Fruit fly (Drosophila melanogaster) whole organism, embryonic: Measurements from ENCODE around the gene alphaTub84B.
A peak's percentile ranks its signal among the peaks of the same experiment; 100 is the strongest.

ENCODE experiments used
- Aef1 ChIP-seq: fragments of 200-800 bp; sonication (Bioruptor generic); IDR thresholded peaks from 3 replicates; pipeline ENCODE4 v1.3.6; 2022; ENCODE audit warnings: missing biosample characterization, missing genetic modification characterization
- CG10267 ChIP-seq: fragments of 200-800 bp; sonication (Bioruptor generic); optimal IDR thresholded peaks from 2 replicates; lab custom pipeline; 2018; ENCODE audit warnings: missing biosample characterization, mild to moderate bottlenecking, missing genetic modification characterization, moderate library complexity
- CG10565 ChIP-seq: fragments of 200-800 bp; sonication (Bioruptor generic); optimal IDR thresholded peaks from 3 replicates; lab custom pipeline; 2016; ENCODE audit warnings: missing biosample characterization, mild to moderate bottlenecking, missing genetic modification characterization
- CG12071 ChIP-seq: fragments of 200-800 bp; sonication (Bioruptor generic); optimal IDR thresholded peaks from 3 replicates; lab custom pipeline; 2018; ENCODE audit warnings: missing biosample characterization, mild to moderate bottlenecking, missing genetic modification characterization
- CG12236 ChIP-seq: fragments of 200-800 bp; sonication (Bioruptor generic); optimal IDR thresholded peaks from 2 replicates; lab custom pipeline; 2016; ENCODE audit warnings: missing biosample characterization, missing genetic modification characterization
- CG14441 ChIP-seq: fragments of 200-800 bp; sonication (Bioruptor generic); IDR thresholded peaks from 2 replicates; pipeline ENCODE4 v1.3.6; 2022; ENCODE audit warnings: missing biosample characterization, missing genetic modification characterization
- CG15601 ChIP-seq: fragments of 200-800 bp; sonication (Bioruptor generic); optimal IDR thresholded peaks from 3 replicates; lab custom pipeline; 2019; ENCODE audit warnings: missing biosample characterization, mild to moderate bottlenecking, missing genetic modification characterization, moderate library complexity
- CG30020 ChIP-seq: fragments of 200-800 bp; optimal IDR thresholded peaks from 2 replicates; lab custom pipeline; 2019; ENCODE audit warnings: missing biosample characterization, mild to moderate bottlenecking, missing genetic modification characterization, moderate library complexity
- CG30403 ChIP-seq: fragments of 200-800 bp; sonication (Bioruptor generic); optimal IDR thresholded peaks from 3 replicates; lab custom pipeline; 2016; ENCODE audit warnings: missing biosample characterization, missing genetic modification characterization
- CG5953 ChIP-seq: fragments of 200-800 bp; sonication (Bioruptor generic); IDR thresholded peaks from 2 replicates; pipeline ENCODE4 v1.3.6; 2022; ENCODE audit warnings: missing biosample characterization, missing genetic modification characterization
- CG6813 ChIP-seq: fragments of 200-800 bp; sonication (Bioruptor generic); optimal IDR thresholded peaks from 2 replicates; lab custom pipeline; 2017; ENCODE audit warnings: missing biosample characterization, missing genetic modification characterization, mild to moderate bottlenecking, moderate library complexity, missing genetic modification reagents
- CG6854 ChIP-seq: fragments of 200-800 bp; sonication (Bioruptor generic); optimal IDR thresholded peaks from 3 replicates; lab custom pipeline; 2017; ENCODE audit warnings: missing biosample characterization, mild to moderate bottlenecking, missing genetic modification characterization
- CG8290 ChIP-seq, 3 experiments: fragments of 200-800 bp; sonication (Bioruptor generic); optimal IDR thresholded peaks; 2 replicates each; lab custom pipeline; 2016 to 2019; ENCODE audit warnings: missing biosample characterization in 3 of 3, missing genetic modification characterization in 3 of 3, mild to moderate bottlenecking in 2 of 3, moderate library complexity in 1 of 3
- CG8924 ChIP-seq: fragments of 200-800 bp; optimal IDR thresholded peaks from 3 replicates; lab custom pipeline; 2019; ENCODE audit warnings: missing biosample characterization, mild to moderate bottlenecking, missing genetic modification characterization, moderate library complexity
- CrebB ChIP-seq: fragments of 200-800 bp; sonication (Bioruptor generic); optimal IDR thresholded peaks from 3 replicates; lab custom pipeline; 2018; ENCODE audit warnings: missing biosample characterization, mild to moderate bottlenecking, missing genetic modification characterization
- D19B ChIP-seq: fragments of 200-800 bp; sonication (Bioruptor generic); optimal IDR thresholded peaks from 2 replicates; lab custom pipeline; 2017; ENCODE audit warnings: missing biosample characterization, mild to moderate bottlenecking, missing genetic modification characterization
- Dad ChIP-seq: fragments of 200-800 bp; sonication (Bioruptor generic); optimal IDR thresholded peaks from 3 replicates; lab custom pipeline; 2016; ENCODE audit warnings: missing biosample characterization, missing genetic modification characterization
- Ets65A ChIP-seq: fragments of 200-800 bp; sonication (Bioruptor generic); peaks from one replicate; lab custom pipeline; 2016; ENCODE audit warnings: missing biosample characterization, missing genetic modification characterization
- Fer3 ChIP-seq: fragments of 200-800 bp; sonication (Bioruptor generic); optimal IDR thresholded peaks from 2 replicates; lab custom pipeline; 2018; ENCODE audit warnings: missing biosample characterization, mild to moderate bottlenecking, missing genetic modification characterization, moderate library complexity
- H15 ChIP-seq: fragments of 200-800 bp; sonication (Bioruptor generic); IDR thresholded peaks from 3 replicates; pipeline ENCODE4 v1.3.6; 2022; ENCODE audit warnings: missing biosample characterization, missing genetic modification characterization
- Ravus ChIP-seq: fragments of 200-800 bp; sonication (Bioruptor generic); IDR thresholded peaks from 2 replicates; pipeline ENCODE4 v1.3.6; 2022; ENCODE audit warnings: missing biosample characterization, missing genetic modification characterization
- Sin3A ChIP-seq: fragments of >200 bp; optimal IDR thresholded peaks from 2 replicates; lab custom pipeline; 2018
- YL-1 ChIP-seq: fragments of 200-800 bp; sonication (Bioruptor generic); optimal IDR thresholded peaks from 3 replicates; lab custom pipeline; 2017; ENCODE audit warnings: missing biosample characterization, mild to moderate bottlenecking, missing genetic modification characterization
- ac ChIP-seq: fragments of 200-800 bp; sonication (Bioruptor generic); optimal IDR thresholded peaks from 3 replicates; lab custom pipeline; 2017; ENCODE audit warnings: missing biosample characterization, mild to moderate bottlenecking, missing genetic modification characterization
- ato ChIP-seq: fragments of 200-800 bp; sonication (Bioruptor generic); IDR thresholded peaks from 2 replicates; pipeline ENCODE4 v1.3.6; 2022; ENCODE audit warnings: missing biosample characterization, missing genetic modification characterization; ENCODE audit not compliant: partially characterized antibody
- az2 ChIP-seq: fragments of 200-800 bp; sonication (Bioruptor generic); optimal IDR thresholded peaks from 3 replicates; lab custom pipeline; 2016; ENCODE audit warnings: missing biosample characterization, missing genetic modification characterization
- ci ChIP-seq: fragments of 200-800 bp; sonication (Bioruptor generic); IDR thresholded peaks from 3 replicates; pipeline ENCODE4 v1.3.6; 2022; ENCODE audit warnings: missing biosample characterization, missing genetic modification characterization
- corto ChIP-seq: fragments of 200-800 bp; sonication (Bioruptor generic); optimal IDR thresholded peaks from 2 replicates; lab custom pipeline; 2016; ENCODE audit warnings: missing biosample characterization, mild to moderate bottlenecking, missing genetic modification characterization, moderate library complexity
- crc ChIP-seq: fragments of 200-800 bp; sonication (Bioruptor generic); optimal IDR thresholded peaks from 2 replicates; lab custom pipeline; 2016; ENCODE audit warnings: missing biosample characterization, missing genetic modification characterization
- en ChIP-seq: fragments of 200-800 bp; sonication (Bioruptor generic); optimal IDR thresholded peaks from 2 replicates; lab custom pipeline; 2016; ENCODE audit warnings: missing biosample characterization, missing genetic modification characterization
- fu2 ChIP-seq: fragments of 200-800 bp; sonication (Bioruptor generic); optimal IDR thresholded peaks from 2 replicates; lab custom pipeline; 2016; ENCODE audit warnings: missing biosample characterization, missing genetic modification characterization
- gce ChIP-seq: fragments of 200-800 bp; sonication (Bioruptor generic); IDR thresholded peaks from 3 replicates; pipeline ENCODE4 v1.3.6; 2022; ENCODE audit warnings: missing biosample characterization, missing genetic modification characterization
- gcm2 ChIP-seq: fragments of 200-800 bp; sonication (Bioruptor generic); optimal IDR thresholded peaks from 2 replicates; lab custom pipeline; 2016; ENCODE audit warnings: missing biosample characterization, missing genetic modification characterization
- grau ChIP-seq: fragments of 200-800 bp; optimal IDR thresholded peaks from 3 replicates; lab custom pipeline; 2019; ENCODE audit warnings: missing biosample characterization, mild to moderate bottlenecking, missing genetic modification characterization, moderate library complexity
- gsb-n ChIP-seq: fragments of 200-800 bp; sonication (Bioruptor generic); optimal IDR thresholded peaks from 3 replicates; lab custom pipeline; 2018; ENCODE audit warnings: missing biosample characterization, mild to moderate bottlenecking, missing genetic modification characterization
- jumu ChIP-seq: fragments of 200-800 bp; sonication (Bioruptor generic); optimal IDR thresholded peaks from 3 replicates; lab custom pipeline; 2016; ENCODE audit warnings: missing biosample characterization, missing genetic modification characterization
- lola ChIP-seq, 3 experiments: fragments of >200 bp in 2 of 3; fragments of 200-800 bp in 1 of 3; sonication (Bioruptor generic) in 1 of 3; optimal IDR thresholded peaks; 2 replicates each; lab custom pipeline; 2017 to 2019; ENCODE audit warnings: missing biosample characterization in 3 of 3, missing genetic modification characterization in 3 of 3, mild to moderate bottlenecking in 1 of 3, moderate library complexity in 1 of 3
- luna ChIP-seq: fragments of 200-800 bp; sonication (Bioruptor generic); optimal IDR thresholded peaks from 2 replicates; lab custom pipeline; 2016; ENCODE audit warnings: missing biosample characterization, missing genetic modification characterization
- nerfin-2 ChIP-seq: fragments of 200-800 bp; sonication (Bioruptor generic); IDR thresholded peaks from 2 replicates; pipeline ENCODE4 v1.3.6; 2022; ENCODE audit warnings: missing biosample characterization, missing genetic modification characterization; ENCODE audit not compliant: partially characterized antibody
- onecut ChIP-seq: fragments of 200-800 bp; sonication (Bioruptor generic); IDR thresholded peaks from 2 replicates; pipeline ENCODE4 v1.3.6; 2022; ENCODE audit warnings: missing biosample characterization, missing genetic modification characterization
- pzg ChIP-seq: fragments of 200-800 bp; sonication (Bioruptor generic); optimal IDR thresholded peaks from 3 replicates; lab custom pipeline; 2018; ENCODE audit warnings: missing biosample characterization, mild to moderate bottlenecking, missing genetic modification characterization, moderate library complexity
- sens-2 ChIP-seq: fragments of 200-800 bp; sonication (Bioruptor generic); IDR thresholded peaks from 2 replicates; pipeline ENCODE4 v1.3.6; 2022; ENCODE audit warnings: missing biosample characterization, missing genetic modification characterization
- shn ChIP-seq: fragments of 200-800 bp; sonication (Bioruptor generic); optimal IDR thresholded peaks from 3 replicates; lab custom pipeline; 2016; ENCODE audit warnings: missing biosample characterization, missing genetic modification characterization
- slou ChIP-seq: fragments of 200-800 bp; sonication (Bioruptor generic); optimal IDR thresholded peaks from 3 replicates; lab custom pipeline; 2016; ENCODE audit warnings: missing biosample characterization, missing genetic modification characterization
- slp2 ChIP-seq: fragments of 200-800 bp; sonication (Bioruptor generic); optimal IDR thresholded peaks from 2 replicates; lab custom pipeline; 2016; ENCODE audit warnings: missing biosample characterization, missing genetic modification characterization
- tap ChIP-seq: fragments of 200-800 bp; optimal IDR thresholded peaks from 3 replicates; lab custom pipeline; 2019; ENCODE audit warnings: missing biosample characterization, mild to moderate bottlenecking, missing genetic modification characterization, moderate library complexity
- toy ChIP-seq: fragments of 200-800 bp; sonication (Bioruptor generic); IDR thresholded peaks from 2 replicates; pipeline ENCODE4 v1.3.6; 2022; ENCODE audit warnings: missing biosample characterization, missing genetic modification characterization
- trem ChIP-seq: fragments of 200-800 bp; optimal IDR thresholded peaks from 3 replicates; lab custom pipeline; 2019; ENCODE audit warnings: missing biosample characterization, mild to moderate bottlenecking, missing genetic modification characterization, moderate library complexity
- vfl ChIP-seq: fragments of 200-800 bp; sonication (Bioruptor generic); optimal IDR thresholded peaks from 2 replicates; lab custom pipeline; 2016; ENCODE audit warnings: missing biosample characterization, missing genetic modification characterization
- z ChIP-seq: fragments of 200-800 bp; sonication (Bioruptor generic); IDR thresholded peaks from 3 replicates; pipeline ENCODE4 v1.3.6; 2022; ENCODE audit warnings: missing biosample characterization, missing genetic modification characterization
- zen2 ChIP-seq: fragments of 200-800 bp; sonication (Bioruptor generic); IDR thresholded peaks from 3 replicates; pipeline ENCODE4 v1.3.6; 2022; ENCODE audit warnings: missing biosample characterization, missing genetic modification characterization; ENCODE audit not compliant: partially characterized antibody

Gene alphaTub84B

dm6 chr3R:7127966-7128365, 41.6 kb downstream of the alphaTub84B start, which contains the start of gene CG10068 (continued):
- TF ChIP-seq CG12236 (GFP tag; lab: Kevin White, UChicago) (peak; percentile 75), CG5953 (GFP tag; lab: Robert Waterston, UW) (peak; percentile 89), gcm2 (peak; percentile 77), ci (peak; percentile 96), gce (GFP tag; lab: Robert Waterston, UW) (peak; percentile 91; the same call in 2 of the 3 replicates), CG30020 (peak; percentile 78), vfl (GFP tag; lab: Kevin White, UChicago) (peak; percentile 72), pzg (peak; percentile 64), CG8924 (tag; lab: Kevin White, UChicago) (peak; percentile 96), Sin3A (lab: Kevin White, UChicago) (no peak), CG15601 (peak; percentile 88), trem (tag; lab: Kevin White, UChicago) (peak; percentile 93), crc (GFP tag; lab: Kevin White, UChicago) (peak; percentile 76), slp2 (GFP tag; lab: Kevin White, UChicago) (peak; percentile 86), z (GFP tag; lab: Robert Waterston, UW) (peak; percentile 66; the same call in 2 of the 3 replicates), lola (GFP tag; optimal IDR thresholded peaks at IDR 0.05; lab: Kevin White, UChicago) (peak in 1 of 3 experiments; percentile 91), CG10267 (tag; lab: Kevin White, UChicago) (peak; percentile 99), YL-1 (GFP tag; lab: Kevin White, UChicago) (peak; percentile 49), en (GFP tag; lab: Kevin White, UChicago) (peak; percentile 79), zen2 (GFP tag; lab: Robert Waterston, UW) (0 out of 3 replicates have a peak, but pooled peaks have one; percentile 6), Aef1 (GFP tag; lab: Robert Waterston, UW) (peak; percentile 87), CG10565 (GFP tag; lab: Kevin White, UChicago) (peak; percentile 69), H15 (peak; percentile 90), ato (GFP tag; lab: Robert Waterston, UW) (no peak), grau (peak; percentile 84), D19B (peak; percentile 58), luna (peak; percentile 52), shn (peak; percentile 81), CG12071 (GFP tag; lab: Kevin White, UChicago) (peak; percentile 60), az2 (peak; percentile 89), CG6813 (GFP tag; lab: Kevin White, UChicago) (peak; percentile 74), CG8290 (GFP tag; optimal IDR thresholded peaks at IDR 0.05; lab: Kevin White, UChicago) (peak; percentile 94), CG8290 (tag; optimal IDR thresholded peaks at IDR 0.05; lab: Kevin White, UChicago) (peak; percentile 73 to 86), CG30403 (GFP tag; lab: Kevin White, UChicago) (peak; percentile 87), ac (peak; percentile 43), sens-2 (GFP tag; lab: Robert Waterston, UW) (peak; percentile 92), fu2 (GFP tag; lab: Kevin White, UChicago) (peak; percentile 71), jumu (GFP tag; lab: Kevin White, UChicago) (peak; percentile 83), CG14441 (GFP tag; lab: Robert Waterston, UW) (peak; percentile 91), nerfin-2 (GFP tag; lab: Robert Waterston, UW) (no peak), Dad (GFP tag; lab: Kevin White, UChicago) (peak; percentile 87), corto (GFP tag; lab: Kevin White, UChicago) (peak; percentile 45), tap (tag; lab: Kevin White, UChicago) (peak; percentile 77), Ets65A (GFP tag; lab: Kevin White, UChicago) (peak; percentile 97), onecut (GFP tag; lab: Robert Waterston, UW) (peak; percentile 80), slou (GFP tag; lab: Kevin White, UChicago) (peak; percentile 67), Ravus (GFP tag; lab: Robert Waterston, UW) (peak; percentile 21), Fer3 (peak; percentile 83), toy (GFP tag; lab: Robert Waterston, UW) (0 out of 2 replicates have a peak, but pooled peaks have one; percentile 41), CrebB (tag; lab: Kevin White, UChicago) (peak; percentile 81), gsb-n (tag; lab: Kevin White, UChicago) (peak; percentile 90), CG6854 (peak; percentile 77)
